Fruit fly (Drosophila melanogaster): ENCODE measurements around the gene CG13674.

CG13674 gene

dm6 chr3L:8185263-8186227, 33.2 kb downstream of the CG13674 start (continued):
- peak; percentile 32 for TF ChIP-seq CG17829 (tag; optimal IDR thresholded peaks at IDR 0.05)
- TF ChIP-seq grau (tag; optimal IDR thresholded peaks at IDR 0.05): peak; percentile 36
- no peak for TF ChIP-seq zen (tag; optimal IDR thresholded peaks at IDR 0.05)
- TF ChIP-seq CG17912 (GFP tag; optimal IDR thresholded peaks at IDR 0.05): no peak
- TF ChIP-seq az2 (GFP tag; optimal IDR thresholded peaks at IDR 0.05): peak; percentile 38
- TF ChIP-seq Dbx (GFP tag; IDR thresholded peaks at IDR 0.05): no peak
- peak; percentile 47 for TF ChIP-seq CG12155 (GFP tag; optimal IDR thresholded peaks at IDR 0.05)
- no peak for TF ChIP-seq CG15601 (tag; optimal IDR thresholded peaks at IDR 0.05)
- peak; percentile 18 for TF ChIP-seq Fer2 (tag; optimal IDR thresholded peaks at IDR 0.05)
- no peak for TF ChIP-seq CG9797 (GFP tag; optimal IDR thresholded peaks at IDR 0.05)
- TF ChIP-seq Dfd (GFP tag; optimal IDR thresholded peaks at IDR 0.05): no peak
- no peak for TF ChIP-seq CG16815 (GFP tag; optimal IDR thresholded peaks at IDR 0.05)
- peak; percentile 16 for TF ChIP-seq btn (GFP tag; optimal IDR thresholded peaks at IDR 0.05)
- peak; percentile 74 for TF ChIP-seq Ptx1 (GFP tag; IDR thresholded peaks at IDR 0.05)
- TF ChIP-seq chinmo (GFP tag; IDR thresholded peaks at IDR 0.05; ENCODE audit: partially characterized antibody): 0 out of 4 replicates have a peak, but pooled peaks have one; percentile 41
- TF ChIP-seq rib (GFP tag; IDR thresholded peaks at IDR 0.05): no peak
- peak; percentile 53 for TF ChIP-seq Hey (tag; optimal IDR thresholded peaks at IDR 0.05)
- TF ChIP-seq Blimp-1 (GFP tag; optimal IDR thresholded peaks at IDR 0.05): peak; percentile 26
- TF ChIP-seq caup (GFP tag; optimal IDR thresholded peaks at IDR 0.05; ENCODE audit: severe bottlenecking): peak; percentile 57
- no peak for TF ChIP-seq CG9876 (GFP tag; optimal IDR thresholded peaks at IDR 0.05)
- TF ChIP-seq nom (GFP tag; optimal IDR thresholded peaks at IDR 0.05): peak; percentile 40
- peak; percentile 46 for TF ChIP-seq zfh2 (GFP tag; optimal IDR thresholded peaks at IDR 0.05)
- no peak for TF ChIP-seq unc-4 (GFP tag; IDR thresholded peaks at IDR 0.05; ENCODE audit: partially characterized antibody)
- no peak for TF ChIP-seq CG11093 (GFP tag; IDR thresholded peaks at IDR 0.05)
- peak; percentile 65 for TF ChIP-seq Side (GFP tag; optimal IDR thresholded peaks at IDR 0.05)
- peak; percentile 57 for TF ChIP-seq HLH54F (GFP tag; optimal IDR thresholded peaks at IDR 0.05)
- TF ChIP-seq Poxn (GFP tag; IDR thresholded peaks at IDR 0.05): no peak
- peak; percentile 23; the same call in 1 of the 2 replicates for TF ChIP-seq CG3847 (GFP tag; IDR thresholded peaks at IDR 0.05)
- TF ChIP-seq h (optimal IDR thresholded peaks at IDR 0.05): no peak
- TF ChIP-seq fd96Cb (tag; optimal IDR thresholded peaks at IDR 0.05): peak; percentile 7
- no peak for TF ChIP-seq CG10147 (GFP tag; optimal IDR thresholded peaks at IDR 0.05)
- no peak for TF ChIP-seq dati (GFP tag; IDR thresholded peaks at IDR 0.05)
- no peak for TF ChIP-seq CG13123 (GFP tag; optimal IDR thresholded peaks at IDR 0.05)
- TF ChIP-seq exex (tag; optimal IDR thresholded peaks at IDR 0.05): peak; percentile 80
- no peak for TF ChIP-seq CG12236 (GFP tag; optimal IDR thresholded peaks at IDR 0.05)
- TF ChIP-seq cg (GFP tag; optimal IDR thresholded peaks at IDR 0.05): no peak
- TF ChIP-seq zfh1 (GFP tag; IDR thresholded peaks at IDR 0.05): peak; percentile 4; the same call in 1 of the 3 replicates
- TF ChIP-seq CG15011 (GFP tag; optimal IDR thresholded peaks at IDR 0.05): no peak
- peak; percentile 57 for TF ChIP-seq CG11504 (tag; optimal IDR thresholded peaks at IDR 0.05)
- TF ChIP-seq BEAF-32 (GFP tag; optimal IDR thresholded peaks at IDR 0.05): no peak
- peak; percentile 46; the same call in 1 of the 2 replicates for TF ChIP-seq ara (GFP tag; IDR thresholded peaks at IDR 0.05)
- TF ChIP-seq psq (GFP tag; optimal IDR thresholded peaks at IDR 0.05): no peak
- TF ChIP-seq vfl (GFP tag; optimal IDR thresholded peaks at IDR 0.05): peak; percentile 32
- no peak for TF ChIP-seq kni (GFP tag; optimal IDR thresholded peaks at IDR 0.05)
- 0 out of 2 replicates have a peak, but pooled peaks have one; percentile 25 for TF ChIP-seq ham (GFP tag; IDR thresholded peaks at IDR 0.05)
- TF ChIP-seq Opbp (GFP tag; IDR thresholded peaks at IDR 0.05; ENCODE audit: partially characterized antibody): no peak
- TF ChIP-seq CG12219 (GFP tag; optimal IDR thresholded peaks at IDR 0.05): peak; percentile 18
- no peak for TF ChIP-seq Sry-β (GFP tag; optimal IDR thresholded peaks at IDR 0.05)

Measured in whole organism, embryonic.